Fruit fly (Drosophila melanogaster): ENCODE results near the gene RpL13A.

RpL13A gene

dm6 chr3R:5612372-5613113 is 11.7 kb upstream of the RpL13A start, which contains the start of gene Rga:
Rga (minus strand) TSS chr3R:5613112.
- TF ChIP-seq CG17801 (GFP tag; optimal IDR thresholded peaks at IDR 0.05; ENCODE audit: partially characterized antibody): no peak

- TF ChIP-seq CG17801 (GFP tag; optimal IDR thresholded peaks at IDR 0.05; ENCODE audit: partially characterized antibody): peak; percentile 55
These were observed 11.2 kb upstream of the RpL13A start, which contains the start of gene Atu for dm6 chr3R:5613114-5613443. Atu (plus strand) TSS chr3R:5613358.

- no peak for TF ChIP-seq CG17801 (GFP tag; optimal IDR thresholded peaks at IDR 0.05; ENCODE audit: partially characterized antibody)
These were observed 8.8 kb upstream of the RpL13A start for dm6 chr3R:5615484-5615883.

dm6 chr3R:5617923-5618623 is 6.2 kb upstream of the RpL13A start:
- no peak for TF ChIP-seq CG17801 (GFP tag; optimal IDR thresholded peaks at IDR 0.05; ENCODE audit: partially characterized antibody)

dm6 chr3R:5620387-5620956 is 3.8 kb upstream of the RpL13A start:
- no peak for TF ChIP-seq CG17801 (GFP tag; optimal IDR thresholded peaks at IDR 0.05; ENCODE audit: partially characterized antibody)

- no peak for TF ChIP-seq CG17801 (GFP tag; optimal IDR thresholded peaks at IDR 0.05; ENCODE audit: partially characterized antibody)
These were observed 2.4 kb upstream of the RpL13A start for dm6 chr3R:5621714-5622405.

dm6 chr3R:5622406-5622752 is 1.9 kb upstream of the RpL13A start:
- TF ChIP-seq CG17801 (GFP tag; optimal IDR thresholded peaks at IDR 0.05; ENCODE audit: partially characterized antibody): no peak

- TF ChIP-seq CG17801 (GFP tag; optimal IDR thresholded peaks at IDR 0.05; ENCODE audit: partially characterized antibody): peak; percentile 76
These were observed 1.2 kb upstream of the RpL13A start for dm6 chr3R:5622985-5623630.

dm6 chr3R:5627552-5627951 is 3.3 kb downstream of the RpL13A start, which contains the start of gene CG31551:
CG31551 (plus strand) TSS chr3R:5627852.
- no peak for TF ChIP-seq CG17801 (GFP tag; optimal IDR thresholded peaks at IDR 0.05; ENCODE audit: partially characterized antibody)

- TF ChIP-seq CG17801 (GFP tag; optimal IDR thresholded peaks at IDR 0.05; ENCODE audit: partially characterized antibody): peak; percentile 57
These were observed 7.9 kb downstream of the RpL13A start, which contains the start of gene CG31549 for dm6 chr3R:5632182-5632581. CG31549 (plus strand) TSS chr3R:5632192.

dm6 chr3R:5633437-5633836 is 9.2 kb downstream of the RpL13A start, which contains the start of gene CG12171:
CG12171 (plus strand) TSS chr3R:5633627.
- TF ChIP-seq CG17801 (GFP tag; optimal IDR thresholded peaks at IDR 0.05; ENCODE audit: partially characterized antibody): peak; percentile 57

- no peak for TF ChIP-seq CG17801 (GFP tag; optimal IDR thresholded peaks at IDR 0.05; ENCODE audit: partially characterized antibody)
These were observed 11.2 kb downstream of the RpL13A start, which contains the start of gene CG31546 for dm6 chr3R:5635524-5635923. CG31546 (minus strand) TSS chr3R:5635624.

dm6 chr3R:5636519-5637430 is 12.5 kb downstream of the RpL13A start, which contains the start of the genes CG31548 and CG12170:
CG31548 (minus strand) TSS chr3R:5636852.
CG12170 (plus strand) TSS chr3R:5637234.
- no peak for TF ChIP-seq CG17801 (GFP tag; optimal IDR thresholded peaks at IDR 0.05; ENCODE audit: partially characterized antibody)

- TF ChIP-seq CG17801 (GFP tag; optimal IDR thresholded peaks at IDR 0.05; ENCODE audit: partially characterized antibody): no peak
These were observed 19.1 kb downstream of the RpL13A start for dm6 chr3R:5643421-5643820.
